Fruit fly (Drosophila melanogaster) whole organism, embryonic: ENCODE measurements around the gene Grik.

Source experiments
- Atf6 ChIP-seq: fragments of 200-800 bp; sonication (Bioruptor generic); IDR thresholded peaks from 2 replicates; pipeline ENCODE4 v1.3.6; 2022; ENCODE audit warnings: missing biosample characterization, missing genetic modification characterization
- Bteb2 ChIP-seq: fragments of 200-800 bp; sonication (Bioruptor generic); optimal IDR thresholded peaks from 2 replicates; lab custom pipeline; 2016; ENCODE audit warnings: missing biosample characterization, missing genetic modification characterization
- CG10274 ChIP-seq: fragments of 200-800 bp; sonication (Bioruptor generic); optimal IDR thresholded peaks from 3 replicates; lab custom pipeline; 2017; ENCODE audit warnings: missing biosample characterization, mild to moderate bottlenecking, missing genetic modification characterization
- CG10431 ChIP-seq: fragments of 200-800 bp; sonication (Bioruptor generic); optimal IDR thresholded peaks from 3 replicates; lab custom pipeline; 2018; ENCODE audit warnings: missing biosample characterization, mild to moderate bottlenecking, missing genetic modification characterization
- CG10543 ChIP-seq: fragments of 200-800 bp; sonication (Bioruptor generic); optimal IDR thresholded peaks from 3 replicates; lab custom pipeline; 2017; ENCODE audit warnings: missing biosample characterization, mild to moderate bottlenecking, missing genetic modification characterization, moderate library complexity
- CG11504 ChIP-seq: fragments of 200-800 bp; sonication (Bioruptor generic); optimal IDR thresholded peaks from 3 replicates; lab custom pipeline; 2019; ENCODE audit warnings: missing biosample characterization, mild to moderate bottlenecking, missing genetic modification characterization, moderate library complexity
- CG12071 ChIP-seq: fragments of 200-800 bp; sonication (Bioruptor generic); optimal IDR thresholded peaks from 3 replicates; lab custom pipeline; 2018; ENCODE audit warnings: missing biosample characterization, mild to moderate bottlenecking, missing genetic modification characterization
- CG12236 ChIP-seq: fragments of 200-800 bp; sonication (Bioruptor generic); optimal IDR thresholded peaks from 2 replicates; lab custom pipeline; 2016; ENCODE audit warnings: missing biosample characterization, missing genetic modification characterization
- CG13287 ChIP-seq: fragments of 200-800 bp; sonication (Bioruptor generic); IDR thresholded peaks from 2 replicates; pipeline ENCODE4 v1.3.6; 2022; ENCODE audit warnings: missing biosample characterization, missing genetic modification characterization; ENCODE audit not compliant: partially characterized antibody
- CG14710 ChIP-seq: fragments of 200-800 bp; sonication (Bioruptor generic); optimal IDR thresholded peaks from 3 replicates; lab custom pipeline; 2019; ENCODE audit warnings: missing biosample characterization, mild to moderate bottlenecking, missing genetic modification characterization, moderate library complexity
- CG15269 ChIP-seq: fragments of 200-800 bp; sonication (Bioruptor generic); optimal IDR thresholded peaks from 2 replicates; lab custom pipeline; 2018; ENCODE audit warnings: missing biosample characterization, mild to moderate bottlenecking, missing genetic modification characterization, moderate library complexity
- CG17359 ChIP-seq: fragments of 200-800 bp; sonication (Bioruptor generic); optimal IDR thresholded peaks from 3 replicates; lab custom pipeline; 2018; ENCODE audit warnings: missing biosample characterization, mild to moderate bottlenecking, missing genetic modification characterization, moderate library complexity
- CG18476 ChIP-seq: fragments of 200-800 bp; sonication (Bioruptor generic); optimal IDR thresholded peaks from 2 replicates; lab custom pipeline; 2016; ENCODE audit warnings: missing biosample characterization, mild to moderate bottlenecking, missing genetic modification characterization
- CG2116 ChIP-seq: fragments of 200-800 bp; sonication (Bioruptor generic); optimal IDR thresholded peaks from 3 replicates; lab custom pipeline; 2018; ENCODE audit warnings: missing biosample characterization, mild to moderate bottlenecking, missing genetic modification characterization
- CG2129 ChIP-seq: fragments of 200-800 bp; sonication (Bioruptor generic); IDR thresholded peaks from 2 replicates; pipeline ENCODE4 v1.3.6; 2022; ENCODE audit warnings: missing biosample characterization, missing genetic modification characterization; ENCODE audit not compliant: partially characterized antibody
- CG31388 ChIP-seq: fragments of 200-800 bp; sonication (Bioruptor generic); optimal IDR thresholded peaks from 2 replicates; lab custom pipeline; 2016; ENCODE audit warnings: missing biosample characterization, missing genetic modification characterization
- CG3281 ChIP-seq: fragments of 200-800 bp; sonication (Bioruptor generic); optimal IDR thresholded peaks from 3 replicates; lab custom pipeline; 2017; ENCODE audit warnings: missing biosample characterization, mild to moderate bottlenecking, missing genetic modification characterization
- CG42726 ChIP-seq: fragments of 200-800 bp; sonication (Bioruptor generic); IDR thresholded peaks from 2 replicates; pipeline ENCODE4 v1.3.6; 2022; ENCODE audit warnings: missing biosample characterization, missing genetic modification characterization; ENCODE audit not compliant: partially characterized antibody
- CG4730 ChIP-seq: fragments of 200-800 bp; sonication (Bioruptor generic); IDR thresholded peaks from 2 replicates; pipeline ENCODE4 v1.3.6; 2022; ENCODE audit warnings: missing biosample characterization, missing genetic modification characterization
- CG8478 ChIP-seq: fragments of >200 bp; optimal IDR thresholded peaks from 2 replicates; lab custom pipeline; 2018
- CG9727 ChIP-seq: fragments of 200-800 bp; sonication (Bioruptor generic); optimal IDR thresholded peaks from 3 replicates; lab custom pipeline; 2017; ENCODE audit warnings: missing biosample characterization, mild to moderate bottlenecking, missing genetic modification characterization
- Camta ChIP-seq: fragments of 200-800 bp; sonication (Bioruptor generic); optimal IDR thresholded peaks from 2 replicates; lab custom pipeline; 2016; ENCODE audit warnings: missing biosample characterization, missing genetic modification characterization
- Dll ChIP-seq: fragments of 200-800 bp; sonication (Bioruptor generic); IDR thresholded peaks from 4 replicates; pipeline ENCODE4 v1.3.6; 2022; ENCODE audit warnings: missing biosample characterization, missing genetic modification characterization; ENCODE audit not compliant: partially characterized antibody
- Dref ChIP-seq: fragments of 200-800 bp; sonication (Bioruptor generic); IDR thresholded peaks from 2 replicates; pipeline ENCODE4 v1.3.6; 2022; ENCODE audit warnings: missing biosample characterization, missing genetic modification characterization
- Eip74EF ChIP-seq, 2 experiments: fragments of 200-800 bp in 1 of 2; fragments of >200 bp in 1 of 2; sonication (Bioruptor generic) in 1 of 2; optimal IDR thresholded peaks; 2 replicates each; lab custom pipeline; 2017 to 2019; ENCODE audit warnings: missing biosample characterization in 2 of 2, missing genetic modification characterization in 2 of 2, mild to moderate bottlenecking in 1 of 2, moderate library complexity in 1 of 2
- Hr78 ChIP-seq, 2 experiments: fragments of 200-800 bp in 1 of 2; fragments of >200 bp in 1 of 2; sonication (Bioruptor generic) in 1 of 2; optimal IDR thresholded peaks; 2 replicates each; lab custom pipeline; 2017 to 2019; ENCODE audit warnings: missing biosample characterization in 2 of 2, missing genetic modification characterization in 2 of 2, mild to moderate bottlenecking in 1 of 2, moderate library complexity in 1 of 2
- Mrtf ChIP-seq: fragments of 200-800 bp; sonication (Bioruptor generic); IDR thresholded peaks from 3 replicates; pipeline ENCODE4 v1.3.6; 2022; ENCODE audit warnings: missing biosample characterization, missing genetic modification characterization
- Neu2 ChIP-seq: fragments of 200-800 bp; sonication (Bioruptor generic); optimal IDR thresholded peaks from 3 replicates; lab custom pipeline; 2016; ENCODE audit warnings: missing biosample characterization, missing genetic modification characterization, borderline replicate concordance
- Opbp ChIP-seq: fragments of 200-800 bp; sonication (Bioruptor generic); IDR thresholded peaks from 3 replicates; pipeline ENCODE4 v1.3.6; 2022; ENCODE audit warnings: missing biosample characterization, missing genetic modification characterization; ENCODE audit not compliant: partially characterized antibody
- Ptx1 ChIP-seq: fragments of 200-800 bp; sonication (Bioruptor generic); IDR thresholded peaks from 2 replicates; pipeline ENCODE4 v1.3.6; 2022; ENCODE audit warnings: missing biosample characterization, missing genetic modification characterization
- Side ChIP-seq: fragments of 200-800 bp; sonication (Bioruptor generic); optimal IDR thresholded peaks from 2 replicates; lab custom pipeline; 2016; ENCODE audit warnings: missing biosample characterization, missing genetic modification characterization
- Stat92E ChIP-seq, 3 experiments: fragments of >200 bp in 2 of 3; fragments of 200-800 bp in 1 of 3; sonication (Bioruptor generic) in 1 of 3; optimal IDR thresholded peaks; 2 replicates each; lab custom pipeline; 2017 to 2019; ENCODE audit warnings: missing biosample characterization in 3 of 3, missing genetic modification characterization in 3 of 3, mild to moderate bottlenecking in 1 of 3, moderate library complexity in 1 of 3
- Xbp1 ChIP-seq: fragments of 200-800 bp; sonication (Bioruptor generic); optimal IDR thresholded peaks from 3 replicates; lab custom pipeline; 2016; ENCODE audit warnings: missing biosample characterization, mild to moderate bottlenecking, missing genetic modification characterization
- chinmo ChIP-seq: fragments of 200-800 bp; sonication (Bioruptor generic); IDR thresholded peaks from 4 replicates; pipeline ENCODE4 v1.3.6; 2022; ENCODE audit warnings: missing biosample characterization, missing genetic modification characterization; ENCODE audit not compliant: partially characterized antibody
- exex ChIP-seq: fragments of 200-800 bp; sonication (Bioruptor generic); optimal IDR thresholded peaks from 4 replicates; lab custom pipeline; 2018; ENCODE audit warnings: missing biosample characterization, mild to moderate bottlenecking, missing genetic modification characterization, moderate library complexity
- ken ChIP-seq: fragments of 200-800 bp; sonication (Bioruptor generic); IDR thresholded peaks from 3 replicates; pipeline ENCODE4 v1.3.6; 2022; ENCODE audit warnings: missing biosample characterization, missing genetic modification characterization
- nerfin-2 ChIP-seq: fragments of 200-800 bp; sonication (Bioruptor generic); IDR thresholded peaks from 2 replicates; pipeline ENCODE4 v1.3.6; 2022; ENCODE audit warnings: missing biosample characterization, missing genetic modification characterization; ENCODE audit not compliant: partially characterized antibody
- rib ChIP-seq: fragments of 200-800 bp; sonication (Bioruptor generic); IDR thresholded peaks from 2 replicates; pipeline ENCODE4 v1.3.6; 2022; ENCODE audit warnings: missing biosample characterization, missing genetic modification characterization
- salm ChIP-seq: fragments of 200-800 bp; sonication (Bioruptor generic); optimal IDR thresholded peaks from 2 replicates; lab custom pipeline; 2018; ENCODE audit warnings: missing biosample characterization, mild to moderate bottlenecking, missing genetic modification characterization
- sc ChIP-seq, 3 experiments: fragments of >200 bp in 2 of 3; fragments of 200-800 bp in 1 of 3; sonication (Bioruptor generic) in 1 of 3; optimal IDR thresholded peaks; 2 replicates in 2 of 3; 3 replicates in 1 of 3; lab custom pipeline; 2017; ENCODE audit warnings: mild to moderate bottlenecking in 1 of 3, missing biosample characterization in 1 of 3, missing genetic modification characterization in 1 of 3, missing genetic modification reagents in 1 of 3
- scrt ChIP-seq: fragments of 200-800 bp; sonication (Bioruptor generic); optimal IDR thresholded peaks from 2 replicates; lab custom pipeline; 2018; ENCODE audit warnings: missing biosample characterization, mild to moderate bottlenecking, missing genetic modification characterization, moderate library complexity
- slbo ChIP-seq: fragments of 200-800 bp; sonication (Bioruptor generic); IDR thresholded peaks from 2 replicates; pipeline ENCODE4 v1.3.6; 2022; ENCODE audit warnings: missing biosample characterization, missing genetic modification characterization
- slp2 ChIP-seq: fragments of 200-800 bp; sonication (Bioruptor generic); optimal IDR thresholded peaks from 2 replicates; lab custom pipeline; 2016; ENCODE audit warnings: missing biosample characterization, missing genetic modification characterization
- stwl ChIP-seq: fragments of 200-800 bp; sonication (Bioruptor generic); optimal IDR thresholded peaks from 3 replicates; lab custom pipeline; 2018; ENCODE audit warnings: missing biosample characterization, mild to moderate bottlenecking, missing genetic modification characterization, moderate library complexity
- tll ChIP-seq, 2 experiments: fragments of 200-800 bp in 1 of 2; fragments of >200 bp in 1 of 2; sonication (Bioruptor generic) in 1 of 2; optimal IDR thresholded peaks; 2 replicates each; lab custom pipeline; 2017 to 2019; ENCODE audit warnings: missing biosample characterization in 2 of 2, missing genetic modification characterization in 2 of 2, mild to moderate bottlenecking in 1 of 2, moderate library complexity in 1 of 2
- trem ChIP-seq: fragments of 200-800 bp; optimal IDR thresholded peaks from 3 replicates; lab custom pipeline; 2019; ENCODE audit warnings: missing biosample characterization, mild to moderate bottlenecking, missing genetic modification characterization, moderate library complexity
- wor ChIP-seq: fragments of 200-800 bp; sonication (Bioruptor generic); IDR thresholded peaks from 2 replicates; pipeline ENCODE4 v1.3.6; 2022; ENCODE audit warnings: missing biosample characterization, missing genetic modification characterization
- yki ChIP-seq: fragments of >200 bp; optimal IDR thresholded peaks from 3 replicates; lab custom pipeline; 2018
- zen2 ChIP-seq: fragments of 200-800 bp; sonication (Bioruptor generic); IDR thresholded peaks from 3 replicates; pipeline ENCODE4 v1.3.6; 2022; ENCODE audit warnings: missing biosample characterization, missing genetic modification characterization; ENCODE audit not compliant: partially characterized antibody

Gene Grik

DNA sequence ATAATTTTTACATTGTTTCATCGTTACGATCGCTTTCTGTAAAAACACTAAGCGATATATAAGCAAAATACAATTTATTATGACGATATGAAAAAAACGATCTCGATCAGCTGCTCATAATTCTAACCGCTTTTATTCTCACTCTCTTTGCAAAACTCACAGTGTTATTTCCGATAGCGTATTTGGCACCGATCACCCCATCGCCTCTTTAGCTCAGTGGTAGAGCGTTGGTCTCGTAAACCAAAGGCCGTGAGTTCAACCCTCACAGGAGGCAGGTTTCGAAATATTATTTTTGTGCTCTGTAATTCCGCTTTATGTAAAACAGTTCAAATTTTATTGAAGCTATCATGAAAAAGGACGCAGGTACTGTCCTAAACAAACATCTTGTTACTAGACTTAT is 10.8 kb upstream of the Grik start (continued):
- no peak for TF ChIP-seq rib (GFP tag; lab: Robert Waterston, UW)
- TF ChIP-seq sc (optimal IDR thresholded peaks at IDR 0.05; lab: Kevin White, UChicago) = no peak
- TF ChIP-seq sc (GFP tag; optimal IDR thresholded peaks at IDR 0.05; lab: Kevin White, UChicago) = no peak
- no peak for TF ChIP-seq zen2 (GFP tag; lab: Robert Waterston, UW)
- TF ChIP-seq CG12236 = no peak
- no peak for TF ChIP-seq Stat92E (GFP tag; optimal IDR thresholded peaks at IDR 0.05; lab: Kevin White, UChicago)
- TF ChIP-seq CG10431 (GFP tag; lab: Kevin White, UChicago) = no peak
- peak; percentile 20; the same call in 1 of the 2 replicates for TF ChIP-seq nerfin-2 (GFP tag; lab: Robert Waterston, UW)
- no peak for TF ChIP-seq Dll
- TF ChIP-seq Mrtf = no peak
- TF ChIP-seq Atf6 = no peak
- TF ChIP-seq exex (tag; lab: Kevin White, UChicago) = no peak
- TF ChIP-seq tll (GFP tag; optimal IDR thresholded peaks at IDR 0.05; lab: Kevin White, UChicago) = no peak
- TF ChIP-seq CG17359 (tag; lab: Kevin White, UChicago) = no peak
- TF ChIP-seq CG14710 (tag; lab: Kevin White, UChicago) = no peak
- TF ChIP-seq Dref (GFP tag; lab: Robert Waterston, UW) = no peak
- peak; percentile 82; the same call in 2 of the 3 replicates for TF ChIP-seq Opbp (GFP tag; lab: Robert Waterston, UW)
- TF ChIP-seq yki (lab: Kevin White, UChicago) = no peak
- no peak for TF ChIP-seq CG8478 (lab: Kevin White, UChicago)
- TF ChIP-seq salm (tag; lab: Kevin White, UChicago) = no peak
- no peak for TF ChIP-seq CG12071 (GFP tag; lab: Kevin White, UChicago)
- no peak for TF ChIP-seq Camta (GFP tag; lab: Kevin White, UChicago)
- TF ChIP-seq stwl = no peak
- no peak for TF ChIP-seq Neu2 (GFP tag; lab: Kevin White, UChicago)
- TF ChIP-seq CG2129 (GFP tag; lab: Robert Waterston, UW) = no peak
- TF ChIP-seq CG9727 (GFP tag; lab: Kevin White, UChicago) = no peak
- no peak for TF ChIP-seq CG31388 (GFP tag; lab: Kevin White, UChicago)
- no peak for TF ChIP-seq trem (tag; lab: Kevin White, UChicago)
- TF ChIP-seq Side (GFP tag; lab: Kevin White, UChicago) = no peak
- no peak for TF ChIP-seq Bteb2 (GFP tag; lab: Kevin White, UChicago)
- no peak for TF ChIP-seq CG15269
- TF ChIP-seq CG4730 (GFP tag; lab: Robert Waterston, UW) = no peak
- TF ChIP-seq slp2 = no peak
- no peak for TF ChIP-seq CG10543
- TF ChIP-seq CG42726 (GFP tag; lab: Robert Waterston, UW) = peak; percentile 62; the same call in 1 of the 2 replicates
- no peak for TF ChIP-seq CG18476 (GFP tag; lab: Kevin White, UChicago)
- TF ChIP-seq CG2116 (GFP tag; lab: Kevin White, UChicago) = no peak
- no peak for TF ChIP-seq CG3281
- TF ChIP-seq CG13287 = no peak
- no peak for TF ChIP-seq Ptx1
- TF ChIP-seq scrt (GFP tag; lab: Kevin White, UChicago) = no peak
- TF ChIP-seq wor = no peak
- no peak for TF ChIP-seq Hr78 (GFP tag; optimal IDR thresholded peaks at IDR 0.05; lab: Kevin White, UChicago)
- no peak for TF ChIP-seq ken (GFP tag; lab: Robert Waterston, UW)
- TF ChIP-seq CG10274 (GFP tag; lab: Kevin White, UChicago) = no peak
- TF ChIP-seq CG11504 (tag; lab: Kevin White, UChicago) = no peak
- no peak for TF ChIP-seq Xbp1 (GFP tag; lab: Kevin White, UChicago)
- TF ChIP-seq chinmo = 0 out of 4 replicates have a peak, but pooled peaks have one; percentile 49
- no peak for TF ChIP-seq Eip74EF (GFP tag; optimal IDR thresholded peaks at IDR 0.05; lab: Kevin White, UChicago)
- no peak for TF ChIP-seq slbo (GFP tag; lab: Robert Waterston, UW)
